Worm (Caenorhabditis elegans) whole organism, L2 larva: ENCODE data around the gene hlh-30.

ENCODE experiments used
- blmp-1 ChIP-seq: sonication (generic microtip); optimal IDR thresholded peaks from 2 replicates; lab custom pipeline; 2017; ENCODE audit warnings: missing genetic modification characterization, mild to moderate bottlenecking, missing compliant biosample characterization, antibody characterized with exemption, moderate library complexity; ENCODE audit not compliant: insufficient read depth
- dmd-4 ChIP-seq: sonication (generic microtip); optimal IDR thresholded peaks from 2 replicates; lab custom pipeline; 2017; ENCODE audit warnings: missing biosample characterization, missing genetic modification characterization
- egl-27 ChIP-seq: sonication (generic microtip); optimal IDR thresholded peaks from 3 replicates; lab custom pipeline; 2017; ENCODE audit warnings: missing biosample characterization, missing genetic modification reagents, missing genetic modification characterization
- gmeb-1 ChIP-seq: fragments of 150-350 bp; optimal IDR thresholded peaks from 2 replicates; lab custom pipeline; 2014; ENCODE audit warnings: missing biosample characterization, missing genetic modification characterization
- lin-39 ChIP-seq: fragments of 150-350 bp; optimal IDR thresholded peaks from 2 replicates; lab custom pipeline; 2014; ENCODE audit warnings: missing biosample characterization, missing genetic modification reagents, missing genetic modification characterization
- mdl-1 ChIP-seq, 2 experiments: fragments of 150-350 bp in 1 of 2; sonication (generic microtip) in 1 of 2; optimal IDR thresholded peaks; 2 replicates each; lab custom pipeline; 2017; ENCODE audit warnings: missing biosample characterization in 2 of 2, missing genetic modification characterization in 2 of 2
- skn-1 ChIP-seq: sonication (generic microtip); optimal IDR thresholded peaks from 2 replicates; lab custom pipeline; 2017; ENCODE audit warnings: missing biosample characterization, missing genetic modification characterization
- unc-62 ChIP-seq: fragments of 150-350 bp; optimal IDR thresholded peaks from 2 replicates; lab custom pipeline; 2014; ENCODE audit warnings: missing biosample characterization, missing genetic modification reagents, missing genetic modification characterization
- ztf-4 ChIP-seq: fragments of 150-350 bp; optimal IDR thresholded peaks from 2 replicates; lab custom pipeline; 2014; ENCODE audit warnings: missing biosample characterization, missing genetic modification characterization

ce11 chrIV:4021847-4022780, 12.6 kb downstream of the hlh-30 start:
- TF ChIP-seq skn-1 (tag; lab: Kevin White, UChicago): no peak
- peak; percentile 64 for TF ChIP-seq blmp-1 (tag; lab: Kevin White, UChicago)
- no peak for TF ChIP-seq dmd-4 (tag; lab: Kevin White, UChicago)
- TF ChIP-seq ztf-4: no peak
- no peak for TF ChIP-seq mdl-1 (tag; optimal IDR thresholded peaks at IDR 0.05; lab: Kevin White, UChicago)
- TF ChIP-seq egl-27 (tag; lab: Kevin White, UChicago): no peak
- TF ChIP-seq unc-62 (GFP tag; lab: Kevin White, UChicago): no peak
- no peak for TF ChIP-seq lin-39 (tag; lab: Kevin White, UChicago)
- no peak for TF ChIP-seq gmeb-1 (tag; lab: Kevin White, UChicago)
